Worm (Caenorhabditis elegans) whole organism, L1 larva: ENCODE data around the gene srd-16.
A peak's percentile ranks its signal among the peaks of the same experiment; 100 is the strongest.

Experiments
- Y116A8C.19 ChIP-seq: sonication (generic microtip); optimal IDR thresholded peaks from 2 replicates; lab custom pipeline; 2016; ENCODE audit warnings: missing compliant biosample characterization, missing genetic modification characterization, borderline replicate concordance
- aha-1 ChIP-seq: fragments of 150-350 bp; optimal IDR thresholded peaks from 2 replicates; lab custom pipeline; 2014; ENCODE audit warnings: missing biosample characterization, missing genetic modification characterization
- aly-2 ChIP-seq: fragments of 150-350 bp; optimal IDR thresholded peaks from 2 replicates; lab custom pipeline; 2014; ENCODE audit warnings: missing biosample characterization, missing genetic modification characterization
- blmp-1 ChIP-seq: fragments of 150-350 bp; optimal IDR thresholded peaks from 2 replicates; lab custom pipeline; 2014; ENCODE audit warnings: missing biosample characterization, missing genetic modification characterization
- ces-1 ChIP-seq: fragments of 150-350 bp; optimal IDR thresholded peaks from 2 replicates; lab custom pipeline; 2014; ENCODE audit warnings: missing biosample characterization, missing genetic modification reagents, missing genetic modification characterization
- efl-1 ChIP-seq, 4 experiments: fragments of 150-350 bp; optimal IDR thresholded peaks in 3 of 4; peaks in 1 of 4; 1 replicate in 1 of 4; 2 replicates in 3 of 4; lab custom pipeline; 2014; ENCODE audit warnings: missing biosample characterization in 2 of 4, missing genetic modification characterization in 2 of 4, missing genetic modification reagents in 2 of 4
- efl-3 ChIP-seq: fragments of 200-800 bp; sonication (Bioruptor generic); optimal IDR thresholded peaks from 2 replicates; lab custom pipeline; 2018; ENCODE audit warnings: mild to moderate bottlenecking, missing genetic modification characterization, missing compliant biosample characterization
- fkh-10 ChIP-seq: sonication (generic microtip); optimal IDR thresholded peaks from 2 replicates; lab custom pipeline; 2017; ENCODE audit warnings: missing biosample characterization, missing genetic modification reagents, missing genetic modification characterization
- fkh-4 ChIP-seq: sonication (generic microtip); optimal IDR thresholded peaks from 2 replicates; lab custom pipeline; 2016; ENCODE audit warnings: missing compliant biosample characterization, missing genetic modification characterization, borderline replicate concordance
- fkh-8 ChIP-seq: sonication (generic microtip); optimal IDR thresholded peaks from 2 replicates; lab custom pipeline; 2016; ENCODE audit warnings: mild to moderate bottlenecking, missing genetic modification characterization, missing compliant biosample characterization
- grh-1 ChIP-seq: fragments of 200-800 bp; sonication (Bioruptor generic); IDR thresholded peaks from 2 replicates; pipeline ENCODE4 v1.3.6; 2022; ENCODE audit warnings: missing genetic modification reagents, missing genetic modification characterization, missing compliant biosample characterization
- hlh-17 ChIP-seq: fragments of 200-800 bp; sonication (Bioruptor generic); optimal IDR thresholded peaks from 2 replicates; lab custom pipeline; 2018; ENCODE audit warnings: missing genetic modification characterization, mild to moderate bottlenecking, missing compliant biosample characterization, moderate library complexity, borderline replicate concordance
- hlh-4 ChIP-seq: sonication (generic microtip); optimal IDR thresholded peaks from 2 replicates; lab custom pipeline; 2016; ENCODE audit warnings: mild to moderate bottlenecking, missing genetic modification characterization, missing compliant biosample characterization
- irx-1 ChIP-seq: sonication (generic microtip); optimal IDR thresholded peaks from 2 replicates; lab custom pipeline; 2016; ENCODE audit warnings: missing genetic modification characterization, missing compliant biosample characterization
- jun-1 ChIP-seq: fragments of 150-350 bp; optimal IDR thresholded peaks from 2 replicates; lab custom pipeline; 2014; ENCODE audit warnings: missing biosample characterization, missing genetic modification reagents, missing genetic modification characterization
- lin-14 ChIP-seq: fragments of 200-800 bp; sonication (Bioruptor generic); optimal IDR thresholded peaks from 2 replicates; lab custom pipeline; 2018; ENCODE audit warnings: mild to moderate bottlenecking, missing genetic modification characterization, moderate library complexity, missing compliant biosample characterization
- lin-39 ChIP-seq: fragments of 150-350 bp; optimal IDR thresholded peaks from 2 replicates; lab custom pipeline; 2014; ENCODE audit warnings: missing biosample characterization, missing genetic modification reagents, missing genetic modification characterization
- lir-3 ChIP-seq: sonication (generic microtip); optimal IDR thresholded peaks from 2 replicates; lab custom pipeline; 2016; ENCODE audit warnings: mild to moderate bottlenecking, missing genetic modification characterization, moderate library complexity, missing compliant biosample characterization; ENCODE audit not compliant: poor library complexity
- lsy-2 ChIP-seq, 2 experiments: fragments of 150-350 bp; optimal IDR thresholded peaks; 2 replicates each; lab custom pipeline; 2014; ENCODE audit warnings: missing biosample characterization in 2 of 2, missing genetic modification characterization in 2 of 2
- mab-9 ChIP-seq: fragments of 200-800 bp; sonication (Bioruptor generic); IDR thresholded peaks from 2 replicates; pipeline ENCODE4 v1.3.6; 2022; ENCODE audit warnings: missing genetic modification reagents, missing genetic modification characterization, missing compliant biosample characterization
- mdl-1 ChIP-seq, 2 experiments: fragments of 150-350 bp; optimal IDR thresholded peaks; 2 replicates each; lab custom pipeline; 2014 to 2017; ENCODE audit warnings: missing biosample characterization in 2 of 2, missing genetic modification characterization in 2 of 2, inconsistent platforms in 1 of 2
- mef-2 ChIP-seq: fragments of 150-350 bp; optimal IDR thresholded peaks from 2 replicates; lab custom pipeline; 2014; ENCODE audit warnings: missing biosample characterization, missing genetic modification characterization
- nhr-12 ChIP-seq: sonication (generic microtip); optimal IDR thresholded peaks from 2 replicates; lab custom pipeline; 2017; ENCODE audit warnings: missing biosample characterization, missing genetic modification characterization
- nhr-28 ChIP-seq: fragments of 150-350 bp; optimal IDR thresholded peaks from 2 replicates; lab custom pipeline; 2014; ENCODE audit warnings: missing biosample characterization, missing genetic modification characterization
- nhr-47 ChIP-seq: sonication (generic microtip); optimal IDR thresholded peaks from 2 replicates; lab custom pipeline; 2016; ENCODE audit warnings: mild to moderate bottlenecking, missing genetic modification characterization, moderate library complexity, missing compliant biosample characterization
- nhr-71 ChIP-seq: sonication (generic microtip); optimal IDR thresholded peaks from 2 replicates; lab custom pipeline; 2016; ENCODE audit warnings: mild to moderate bottlenecking, missing genetic modification characterization, moderate library complexity, missing compliant biosample characterization
- nhr-90 ChIP-seq: sonication (generic microtip); optimal IDR thresholded peaks from 2 replicates; lab custom pipeline; 2016; ENCODE audit warnings: mild to moderate bottlenecking, missing genetic modification characterization, missing compliant biosample characterization; ENCODE audit not compliant: poor library complexity
- pax-3 ChIP-seq: fragments of 200-800 bp; sonication (Bioruptor generic); optimal IDR thresholded peaks from 2 replicates; lab custom pipeline; 2018; ENCODE audit warnings: mild to moderate bottlenecking, missing genetic modification characterization, moderate library complexity, missing compliant biosample characterization
- pqm-1 ChIP-seq: sonication (generic microtip); optimal IDR thresholded peaks from 3 replicates; lab custom pipeline; 2017; ENCODE audit warnings: missing biosample characterization, missing genetic modification characterization
- rnt-1 ChIP-seq: sonication (generic microtip); optimal IDR thresholded peaks from 2 replicates; lab custom pipeline; 2016; ENCODE audit warnings: mild to moderate bottlenecking, missing genetic modification characterization, moderate library complexity, missing compliant biosample characterization
- skn-1 ChIP-seq: fragments of 150-350 bp; optimal IDR thresholded peaks from 2 replicates; lab custom pipeline; 2014; ENCODE audit warnings: missing biosample characterization, missing genetic modification characterization
- sox-4 ChIP-seq: sonication (generic microtip); optimal IDR thresholded peaks from 2 replicates; lab custom pipeline; 2016; ENCODE audit warnings: missing genetic modification characterization, missing compliant biosample characterization
- sptf-1 ChIP-seq: fragments of 150-350 bp; optimal IDR thresholded peaks from 2 replicates; lab custom pipeline; 2014; ENCODE audit warnings: missing biosample characterization, missing genetic modification characterization
- tlp-1 ChIP-seq: fragments of 150-350 bp; optimal IDR thresholded peaks from 2 replicates; lab custom pipeline; 2014; ENCODE audit warnings: missing biosample characterization, missing genetic modification characterization
- unc-130 ChIP-seq: fragments of 150-350 bp; optimal IDR thresholded peaks from 2 replicates; lab custom pipeline; 2017; ENCODE audit warnings: missing biosample characterization, missing genetic modification characterization, inconsistent platforms
- unc-30 ChIP-seq: sonication (generic microtip); optimal IDR thresholded peaks from 2 replicates; lab custom pipeline; 2017; ENCODE audit warnings: missing biosample characterization, missing genetic modification characterization
- unc-62 ChIP-seq: fragments of 150-350 bp; optimal IDR thresholded peaks from 2 replicates; lab custom pipeline; 2014; ENCODE audit warnings: missing biosample characterization, missing genetic modification reagents, missing genetic modification characterization
- unc-86 ChIP-seq: sonication (generic microtip); optimal IDR thresholded peaks from 2 replicates; lab custom pipeline; 2016; ENCODE audit warnings: missing genetic modification characterization, missing compliant biosample characterization
- unc-98 ChIP-seq: fragments of 200-800 bp; sonication (Bioruptor generic); IDR thresholded peaks from 2 replicates; pipeline ENCODE4 v1.3.6; 2022; ENCODE audit warnings: missing genetic modification characterization, missing compliant biosample characterization
- zag-1 ChIP-seq: fragments of 150-350 bp; optimal IDR thresholded peaks from 2 replicates; lab custom pipeline; 2014; ENCODE audit warnings: missing biosample characterization, missing genetic modification characterization
- ztf-11 ChIP-seq, 2 experiments: sonication (generic microtip); optimal IDR thresholded peaks; 2 replicates each; lab custom pipeline; 2016 to 2017; ENCODE audit warnings: missing genetic modification characterization in 2 of 2, missing biosample characterization in 1 of 2, missing compliant biosample characterization in 1 of 2

Gene srd-16

ce11 chrV:5917707-5918106 is 17.9 kb upstream of the srd-16 start, which contains the start of gene lrpr-1 (continued):
- TF ChIP-seq nhr-90 (tag; lab: Kevin White, UChicago), result peak; percentile 97
- peak; percentile 66 for TF ChIP-seq skn-1 (tag; lab: Kevin White, UChicago)
- TF ChIP-seq jun-1 (tag; lab: Kevin White, UChicago), result peak; percentile 57
- TF ChIP-seq mef-2, result no peak
- TF ChIP-seq nhr-71 (tag; lab: Kevin White, UChicago), result peak; percentile 96
- peak; percentile 90 for TF ChIP-seq efl-3 (GFP tag; lab: Kevin White, UChicago)
- TF ChIP-seq lir-3 (tag; lab: Kevin White, UChicago), result peak; percentile 98
- TF ChIP-seq aly-2, result peak; percentile 68
- no peak for TF ChIP-seq nhr-28 (tag; lab: Kevin White, UChicago)
- TF ChIP-seq Y116A8C.19 (tag; lab: Kevin White, UChicago), result peak; percentile 96
- TF ChIP-seq zag-1 (tag; lab: Kevin White, UChicago), result no peak
- peak; percentile 57 for TF ChIP-seq blmp-1 (tag; lab: Kevin White, UChicago)
- no peak for TF ChIP-seq unc-130
- TF ChIP-seq rnt-1 (tag; lab: Kevin White, UChicago), result peak; percentile 100
- TF ChIP-seq fkh-4, result peak; percentile 100
- peak; percentile 98 for TF ChIP-seq irx-1
- TF ChIP-seq unc-62 (GFP tag; lab: Kevin White, UChicago), result no peak
- peak; percentile 91 for TF ChIP-seq mab-9 (GFP tag; lab: Robert Waterston, UW)
- TF ChIP-seq pax-3, result peak; percentile 97
- peak; percentile 92 for TF ChIP-seq unc-98 (GFP tag; lab: Robert Waterston, UW)
- TF ChIP-seq hlh-17 (GFP tag; lab: Kevin White, UChicago), result peak; percentile 71
- peak in 1 of 2 experiments; percentile 68 for TF ChIP-seq mdl-1 (tag; optimal IDR thresholded peaks at IDR 0.05; lab: Kevin White, UChicago)
- TF ChIP-seq unc-30 (tag; lab: Kevin White, UChicago), result no peak
- TF ChIP-seq nhr-47, result peak; percentile 97
- peak; percentile 85 to 87 for TF ChIP-seq lsy-2 (tag; optimal IDR thresholded peaks at IDR 0.05; lab: Kevin White, UChicago)
- TF ChIP-seq ztf-11 (tag; optimal IDR thresholded peaks at IDR 0.05; lab: Kevin White, UChicago), result peak in 1 of 2 experiments; percentile 99
- TF ChIP-seq lin-39, result peak; percentile 69
- peak; percentile 86 for TF ChIP-seq fkh-8 (tag; lab: Kevin White, UChicago)
- TF ChIP-seq nhr-12 (tag; lab: Kevin White, UChicago), result no peak
- no peak for TF ChIP-seq aha-1
- TF ChIP-seq sptf-1, result no peak
- no peak for TF ChIP-seq tlp-1 (tag; lab: Kevin White, UChicago)
- TF ChIP-seq ces-1 (GFP tag; lab: Kevin White, UChicago), result no peak
- peak; percentile 86 for TF ChIP-seq lin-14
- no peak for TF ChIP-seq pqm-1 (tag; lab: Kevin White, UChicago)
- peak; percentile 98 for TF ChIP-seq sox-4
- peak; percentile 24 for TF ChIP-seq fkh-10 (GFP tag; lab: Kevin White, UChicago)
- TF ChIP-seq grh-1 (GFP tag; lab: Robert Waterston, UW), result peak; percentile 88
- peak; percentile 86 for TF ChIP-seq unc-86 (tag; lab: Kevin White, UChicago)
- peak; percentile 71 for TF ChIP-seq hlh-4 (tag; lab: Kevin White, UChicago)

ce11 chrV:5916862-5917261 is 17.0 kb upstream of the srd-16 start:
- no peak for TF ChIP-seq unc-62 (GFP tag; lab: Kevin White, UChicago)
- TF ChIP-seq efl-1 (optimal IDR thresholded peaks at IDR 0.05; lab: Kevin White, UChicago), result no peak
- peak in 1 of 2 experiments; percentile 75 for TF ChIP-seq efl-1 (GFP tag; optimal IDR thresholded peaks at IDR 0.05 in 1 of 2; lab: Kevin White, UChicago)
